Worm (Caenorhabditis elegans) whole organism, young adult: Measurements from ENCODE around the gene ZK632.11.

ENCODE experiments used
- B0035.1 ChIP-seq: sonication (generic microtip); optimal IDR thresholded peaks from 2 replicates; lab custom pipeline; 2016; ENCODE audit warnings: missing genetic modification characterization, mild to moderate bottlenecking, missing compliant biosample characterization, missing genotype, missing genetic modification reagents
- B0261.1 ChIP-seq: sonication (generic microtip); optimal IDR thresholded peaks from 2 replicates; lab custom pipeline; 2016; ENCODE audit warnings: mild to moderate bottlenecking, missing genetic modification characterization, moderate library complexity, missing compliant biosample characterization
- B0336.3 ChIP-seq: fragments of 200-800 bp; sonication (Bioruptor generic); IDR thresholded peaks from 2 replicates; pipeline ENCODE4 v1.3.6; 2022; ENCODE audit warnings: missing genetic modification characterization, missing compliant biosample characterization
- D2030.7 ChIP-seq: fragments of 200-800 bp; sonication (Bioruptor generic); IDR thresholded peaks from 2 replicates; pipeline ENCODE4 v1.3.6; 2022; ENCODE audit warnings: missing genetic modification reagents, missing genetic modification characterization, missing compliant biosample characterization
- F33H1.4 ChIP-seq: fragments of 200-800 bp; sonication (Bioruptor generic); IDR thresholded peaks from 2 replicates; pipeline ENCODE4 v1.3.6; 2022; ENCODE audit warnings: missing genetic modification reagents, missing genetic modification characterization, missing compliant biosample characterization
- F57A8.1 ChIP-seq: fragments of 200-800 bp; sonication (Bioruptor generic); optimal IDR thresholded peaks from 2 replicates; lab custom pipeline; 2018; ENCODE audit warnings: mild to moderate bottlenecking, missing genetic modification characterization, moderate library complexity, missing compliant biosample characterization
- F57C9.4 ChIP-seq: sonication (generic microtip); optimal IDR thresholded peaks from 2 replicates; lab custom pipeline; 2017; ENCODE audit warnings: mild to moderate bottlenecking, missing genetic modification characterization, missing compliant biosample characterization
- K12H6.12 ChIP-seq: fragments of 200-800 bp; sonication (Bioruptor generic); optimal IDR thresholded peaks from 2 replicates; lab custom pipeline; 2018; ENCODE audit warnings: mild to moderate bottlenecking, missing genetic modification characterization, missing compliant biosample characterization
- Y53F4B.3 ChIP-seq: fragments of 200-800 bp; sonication (Bioruptor generic); IDR thresholded peaks from 2 replicates; pipeline ENCODE4 v1.3.6; 2022; ENCODE audit warnings: missing genetic modification reagents, missing genetic modification characterization, missing compliant biosample characterization
- Y67H2A.10 ChIP-seq: fragments of 200-800 bp; sonication (Bioruptor generic); conservative IDR thresholded peaks from 2 replicates; pipeline ENCODE4 v1.3.6; 2022; ENCODE audit warnings: missing genetic modification reagents, missing genetic modification characterization, missing compliant biosample characterization
- Y79H2A.3 ChIP-seq: fragments of 200-800 bp; sonication (Bioruptor generic); conservative IDR thresholded peaks from 2 replicates; pipeline ENCODE4 v1.3.6; 2022; ENCODE audit warnings: missing genetic modification reagents, missing genetic modification characterization, missing compliant biosample characterization
- ZK185.1 ChIP-seq: sonication (generic microtip); optimal IDR thresholded peaks from 2 replicates; lab custom pipeline; 2016; ENCODE audit warnings: mild to moderate bottlenecking, missing genetic modification characterization, missing compliant biosample characterization; ENCODE audit not compliant: poor library complexity, severe bottlenecking
- akir-1 ChIP-seq: fragments of 200-800 bp; sonication (Bioruptor generic); optimal IDR thresholded peaks from 2 replicates; lab custom pipeline; 2018; ENCODE audit warnings: mild to moderate bottlenecking, missing genetic modification characterization, moderate library complexity, missing compliant biosample characterization
- aptf-2 ChIP-seq: fragments of 200-800 bp; sonication (Bioruptor generic); conservative IDR thresholded peaks from 2 replicates; pipeline ENCODE4 v1.3.6; 2022; ENCODE audit warnings: missing genetic modification reagents, missing genetic modification characterization, missing compliant biosample characterization
- attf-5 ChIP-seq: fragments of 200-800 bp; sonication (Bioruptor generic); optimal IDR thresholded peaks from 2 replicates; lab custom pipeline; 2018; ENCODE audit warnings: mild to moderate bottlenecking, missing genetic modification characterization, missing compliant biosample characterization
- bed-1 ChIP-seq: fragments of 200-800 bp; sonication (Bioruptor generic); IDR thresholded peaks from 2 replicates; pipeline ENCODE4 v1.3.6; 2022; ENCODE audit warnings: missing genetic modification reagents, missing genetic modification characterization, missing compliant biosample characterization
- ccch-3 ChIP-seq: fragments of 200-800 bp; sonication (Bioruptor generic); optimal IDR thresholded peaks from 2 replicates; lab custom pipeline; 2018; ENCODE audit warnings: mild to moderate bottlenecking, missing genetic modification characterization, missing compliant biosample characterization
- cebp-1 ChIP-seq, 2 experiments: fragments of 200-800 bp in 1 of 2; sonication (Bioruptor generic) in 1 of 2; sonication (generic microtip) in 1 of 2; IDR thresholded peaks in 1 of 2; optimal IDR thresholded peaks in 1 of 2; 2 replicates each; pipeline versions ENCODE4 v1.3.6 to Lab custom; 2017 to 2022; ENCODE audit warnings: missing compliant biosample characterization in 2 of 2, missing genetic modification characterization in 2 of 2, mild to moderate bottlenecking in 1 of 2, missing genetic modification reagents in 1 of 2, moderate library complexity in 1 of 2
- ceh-100 ChIP-seq: fragments of 200-800 bp; sonication (Bioruptor generic); IDR thresholded peaks from 2 replicates; pipeline ENCODE4 v1.3.6; 2022; ENCODE audit warnings: missing genetic modification reagents, missing genetic modification characterization, missing compliant biosample characterization
- ceh-27 ChIP-seq: fragments of 200-800 bp; sonication (Bioruptor generic); optimal IDR thresholded peaks from 2 replicates; lab custom pipeline; 2018; ENCODE audit warnings: mild to moderate bottlenecking, missing genetic modification characterization, moderate library complexity, missing compliant biosample characterization
- ceh-79 ChIP-seq: sonication (generic microtip); optimal IDR thresholded peaks from 2 replicates; lab custom pipeline; 2017; ENCODE audit warnings: mild to moderate bottlenecking, missing genetic modification characterization, missing compliant biosample characterization
- ceh-91 ChIP-seq: fragments of 200-800 bp; sonication (Bioruptor generic); IDR thresholded peaks from 2 replicates; pipeline ENCODE4 v1.3.6; 2022; ENCODE audit warnings: missing genetic modification reagents, missing genetic modification characterization, missing compliant biosample characterization
- die-1 ChIP-seq: sonication (generic microtip); optimal IDR thresholded peaks from 2 replicates; lab custom pipeline; 2016; ENCODE audit warnings: missing genotype, mild to moderate bottlenecking, missing genetic modification characterization, missing compliant biosample characterization
- dox-1 ChIP-seq: fragments of 200-800 bp; sonication (Bioruptor generic); IDR thresholded peaks from 2 replicates; pipeline ENCODE4 v1.3.6; 2022; ENCODE audit warnings: missing genetic modification reagents, missing genetic modification characterization, missing compliant biosample characterization
- efl-1 ChIP-seq: fragments of 150-350 bp; optimal IDR thresholded peaks from 2 replicates; lab custom pipeline; 2014; ENCODE audit warnings: missing biosample characterization, missing genetic modification reagents, missing genetic modification characterization
- lin-35 ChIP-seq, 3 experiments: fragments of 150-350 bp in 2 of 3; sonication (generic microtip) in 1 of 3; optimal IDR thresholded peaks; 2 replicates each; lab custom pipeline; 2014 to 2018; ENCODE audit warnings: missing biosample characterization in 3 of 3, missing genetic modification characterization in 3 of 3, missing genetic modification reagents in 3 of 3
- lin-40 ChIP-seq: sonication (generic microtip); optimal IDR thresholded peaks from 2 replicates; lab custom pipeline; 2016; ENCODE audit warnings: missing genetic modification characterization, mild to moderate bottlenecking, missing compliant biosample characterization, missing genotype, missing genetic modification reagents
- lsl-1 ChIP-seq: fragments of 200-800 bp; sonication (Bioruptor generic); optimal IDR thresholded peaks from 2 replicates; lab custom pipeline; 2018; ENCODE audit warnings: mild to moderate bottlenecking, missing genetic modification characterization, moderate library complexity, missing compliant biosample characterization
- madf-3 ChIP-seq: fragments of 200-800 bp; sonication (Bioruptor generic); IDR thresholded peaks from 2 replicates; pipeline ENCODE4 v1.3.6; 2022; ENCODE audit warnings: missing genetic modification reagents, missing genetic modification characterization, missing compliant biosample characterization
- madf-6 ChIP-seq: fragments of 200-800 bp; sonication (Bioruptor generic); IDR thresholded peaks from 2 replicates; pipeline ENCODE4 v1.3.6; 2022; ENCODE audit warnings: missing genetic modification reagents, missing genetic modification characterization, missing compliant biosample characterization
- nfya-2 ChIP-seq: fragments of 200-800 bp; sonication (Bioruptor generic); IDR thresholded peaks from 2 replicates; pipeline ENCODE4 v1.3.6; 2022; ENCODE audit warnings: missing genetic modification reagents, missing genetic modification characterization, missing compliant biosample characterization
- nhr-27 ChIP-seq: fragments of 200-800 bp; sonication (Bioruptor generic); optimal IDR thresholded peaks from 2 replicates; lab custom pipeline; 2018; ENCODE audit warnings: mild to moderate bottlenecking, missing genetic modification characterization, moderate library complexity, missing compliant biosample characterization
- nhr-90 ChIP-seq: sonication (generic microtip); optimal IDR thresholded peaks from 2 replicates; lab custom pipeline; 2016; ENCODE audit warnings: missing genotype, mild to moderate bottlenecking, missing genetic modification characterization, missing compliant biosample characterization
- rcor-1 ChIP-seq: fragments of 200-800 bp; sonication (Bioruptor generic); IDR thresholded peaks from 2 replicates; pipeline ENCODE4 v1.3.6; 2022; ENCODE audit warnings: missing genetic modification reagents, missing genetic modification characterization, missing compliant biosample characterization
- repo-1 ChIP-seq: sonication (generic microtip); optimal IDR thresholded peaks from 2 replicates; lab custom pipeline; 2017; ENCODE audit warnings: mild to moderate bottlenecking, missing genetic modification characterization, missing compliant biosample characterization
- rpc-1 ChIP-seq, 2 experiments: fragments of 150-350 bp in 1 of 2; sonication (generic microtip) in 1 of 2; optimal IDR thresholded peaks; 2 replicates each; lab custom pipeline; 2014 to 2018; ENCODE audit warnings: missing biosample characterization in 1 of 2, missing genetic modification characterization in 1 of 2, missing genetic modification reagents in 1 of 2, missing genotype in 1 of 2
- sdz-38 ChIP-seq: sonication (generic microtip); optimal IDR thresholded peaks from 2 replicates; lab custom pipeline; 2016; ENCODE audit warnings: missing genotype, missing genetic modification characterization, missing compliant biosample characterization
- snpc-1.1 ChIP-seq: sonication (generic microtip); optimal IDR thresholded peaks from 2 replicates; lab custom pipeline; 2017; ENCODE audit warnings: missing genetic modification characterization, mild to moderate bottlenecking, missing compliant biosample characterization, antibody characterized with exemption, moderate library complexity, missing genotype, missing genetic modification reagents; ENCODE audit not compliant: insufficient read depth
- sptf-2 ChIP-seq: fragments of 200-800 bp; sonication (Bioruptor generic); optimal IDR thresholded peaks from 2 replicates; lab custom pipeline; 2018; ENCODE audit warnings: mild to moderate bottlenecking, missing genetic modification characterization, missing compliant biosample characterization
- tbp1 ChIP-seq: fragments of 200-800 bp; sonication (Bioruptor generic); optimal IDR thresholded peaks from 2 replicates; lab custom pipeline; 2018; ENCODE audit warnings: mild to moderate bottlenecking, missing genetic modification characterization, missing compliant biosample characterization
- tlf-1 ChIP-seq: fragments of 200-800 bp; sonication (Bioruptor generic); optimal IDR thresholded peaks from 2 replicates; lab custom pipeline; 2018; ENCODE audit warnings: mild to moderate bottlenecking, missing genetic modification characterization, missing compliant biosample characterization
- unc-130 ChIP-seq: sonication (generic microtip); optimal IDR thresholded peaks from 2 replicates; lab custom pipeline; 2016; ENCODE audit warnings: missing genetic modification reagents, missing genetic modification characterization, missing compliant biosample characterization
- unc-62 ChIP-seq: fragments of 150-350 bp; optimal IDR thresholded peaks from 2 replicates; lab custom pipeline; 2014; ENCODE audit warnings: missing biosample characterization, missing genetic modification reagents, missing genetic modification characterization
- zfh-2 ChIP-seq: fragments of 200-800 bp; sonication (Bioruptor generic); conservative IDR thresholded peaks from 2 replicates; pipeline ENCODE4 v1.3.6; 2022; ENCODE audit warnings: missing genetic modification reagents, missing genetic modification characterization, missing compliant biosample characterization
- ztf-26 ChIP-seq: sonication (generic microtip); optimal IDR thresholded peaks from 2 replicates; lab custom pipeline; 2017; ENCODE audit warnings: missing genetic modification characterization, missing compliant biosample characterization
- ztf-3 ChIP-seq: fragments of 200-800 bp; sonication (Bioruptor generic); optimal IDR thresholded peaks from 2 replicates; lab custom pipeline; 2018; ENCODE audit warnings: mild to moderate bottlenecking, missing genetic modification characterization, missing compliant biosample characterization

ZK632.11 gene

ce11 chrIII:9867780-9868503, 40.2 kb downstream of the ZK632.11 start, which contains the start of gene dhhc-4:
Gene dhhc-4, minus strand, starts transcription at chrIII:9867792.
- no peak for TF ChIP-seq F57A8.1
- TF ChIP-seq nfya-2 (GFP tag; lab: Robert Waterston, UW) = no peak
- peak; percentile 33; the same call in 1 of the 2 replicates for TF ChIP-seq ceh-100
- TF ChIP-seq Y67H2A.10 (GFP tag; lab: Robert Waterston, UW) = no peak
- no peak for TF ChIP-seq tbp1
- TF ChIP-seq ZK185.1 (tag; lab: Kevin White, UChicago) = peak; percentile 88
- no peak for TF ChIP-seq sptf-2 (GFP tag; lab: Kevin White, UChicago)
- 0 out of 2 replicates have a peak, but pooled peaks have one; percentile 41 for TF ChIP-seq rcor-1 (GFP tag; lab: Robert Waterston, UW)
- peak; percentile 45 for TF ChIP-seq ccch-3 (GFP tag; lab: Kevin White, UChicago)
- peak; percentile 83 for TF ChIP-seq unc-130 (GFP tag; lab: Kevin White, UChicago)
- TF ChIP-seq D2030.7 (GFP tag; lab: Robert Waterston, UW) = no peak
- TF ChIP-seq ceh-27 = peak; percentile 82
- no peak for TF ChIP-seq ceh-79 (tag; lab: Kevin White, UChicago)
- TF ChIP-seq snpc-1.1 (tag; lab: Kevin White, UChicago) = no peak
- TF ChIP-seq F57C9.4 = no peak
- TF ChIP-seq Y79H2A.3 (GFP tag; lab: Robert Waterston, UW) = no peak
- TF ChIP-seq nhr-90 (tag; lab: Kevin White, UChicago) = no peak
- no peak for TF ChIP-seq nhr-27
- no peak for TF ChIP-seq unc-62 (GFP tag; lab: Kevin White, UChicago)
- TF ChIP-seq lin-35 (GFP tag; optimal IDR thresholded peaks at IDR 0.05; lab: Kevin White, UChicago) = peak in 1 of 3 experiments; percentile 89
- TF ChIP-seq lsl-1 (GFP tag; lab: Kevin White, UChicago) = peak; percentile 45
- TF ChIP-seq attf-5 (GFP tag; lab: Kevin White, UChicago) = no peak
- TF ChIP-seq ztf-3 = no peak
- TF ChIP-seq tlf-1 = peak; percentile 44
- no peak for TF ChIP-seq cebp-1 (GFP tag; IDR thresholded peaks at IDR 0.05; lab: Robert Waterston, UW)
- no peak for TF ChIP-seq cebp-1 (tag; optimal IDR thresholded peaks at IDR 0.05; lab: Kevin White, UChicago)
- peak; percentile 53 for TF ChIP-seq efl-1
- no peak for TF ChIP-seq Y53F4B.3 (GFP tag; lab: Robert Waterston, UW)
- TF ChIP-seq rpc-1 (optimal IDR thresholded peaks at IDR 0.05; lab: Kevin White, UChicago) = no peak
- no peak for TF ChIP-seq rpc-1 (tag; optimal IDR thresholded peaks at IDR 0.05; lab: Kevin White, UChicago)
- TF ChIP-seq die-1 (tag; lab: Kevin White, UChicago) = no peak
- 0 out of 2 replicates have a peak, but pooled peaks have one; percentile 40 for TF ChIP-seq madf-3 (GFP tag; lab: Robert Waterston, UW)
- TF ChIP-seq B0336.3 = no peak
- no peak for TF ChIP-seq akir-1
- no peak for TF ChIP-seq ztf-26 (tag; lab: Kevin White, UChicago)
- no peak for TF ChIP-seq zfh-2 (GFP tag; lab: Robert Waterston, UW)
- TF ChIP-seq ceh-91 (GFP tag; lab: Robert Waterston, UW) = no peak
- TF ChIP-seq madf-6 (GFP tag; lab: Robert Waterston, UW) = no peak
- TF ChIP-seq bed-1 (GFP tag; lab: Robert Waterston, UW) = no peak
- no peak for TF ChIP-seq B0261.1 (tag; lab: Kevin White, UChicago)
- TF ChIP-seq F33H1.4 (GFP tag; lab: Robert Waterston, UW) = peak; percentile 53
- no peak for TF ChIP-seq B0035.1 (tag; lab: Kevin White, UChicago)
- TF ChIP-seq repo-1 = no peak
- TF ChIP-seq K12H6.12 = peak; percentile 42
- TF ChIP-seq lin-40 (tag; lab: Kevin White, UChicago) = peak; percentile 55
- no peak for TF ChIP-seq dox-1
- TF ChIP-seq sdz-38 = no peak
- TF ChIP-seq aptf-2 (GFP tag; lab: Robert Waterston, UW) = 0 out of 2 replicates have a peak, but pooled peaks have one; percentile 53
